Worm (Caenorhabditis elegans): Measurements from ENCODE around the gene Y56A3A.28.
A peak's percentile ranks its signal among the peaks of the same experiment; 100 is the strongest.

Y56A3A.28 gene

ce11 chrIII:11917090-11917489 lies 54.1 kb downstream of the Y56A3A.28 start:
- TF ChIP-seq sdz-38 (tag; optimal IDR thresholded peaks at IDR 0.05) = no peak
- TF ChIP-seq Y67H2A.10 (GFP tag; conservative IDR thresholded peaks at IDR 0.05) = no peak
- TF ChIP-seq egl-44 (GFP tag; IDR thresholded peaks at IDR 0.05) = no peak
- TF ChIP-seq unc-62 (GFP tag; optimal IDR thresholded peaks at IDR 0.05) = no peak

DNA sequence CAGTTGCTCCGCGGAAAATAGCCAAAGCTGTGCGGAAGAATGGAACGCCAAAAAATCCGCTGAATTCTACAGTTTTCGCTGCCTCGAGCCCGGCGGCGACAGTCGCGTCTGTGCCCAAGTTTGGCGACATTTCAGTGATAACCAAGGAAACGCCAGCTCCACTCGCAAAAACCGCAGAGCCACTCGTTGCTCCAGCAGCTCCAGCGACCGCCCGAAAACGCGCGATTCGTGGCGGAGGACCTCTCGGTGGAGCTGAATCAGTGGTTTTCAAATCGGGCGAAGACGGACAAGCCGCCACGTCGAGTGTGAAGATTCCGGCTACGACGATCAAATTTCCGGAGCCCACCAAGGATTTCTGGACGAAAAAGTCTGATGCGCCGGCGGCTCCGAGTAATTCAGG lies 54.9 kb downstream of the Y56A3A.28 start:
- peak; percentile 79 for TF ChIP-seq zfh-2 (GFP tag; conservative IDR thresholded peaks at IDR 0.05)
- no peak for TF ChIP-seq hlh-26 (GFP tag; conservative IDR thresholded peaks at IDR 0.05)
- TF ChIP-seq egrh-3 (GFP tag; IDR thresholded peaks at IDR 0.05) = peak; percentile 69; the same call in 1 of the 2 replicates
- TF ChIP-seq dox-1 (GFP tag; IDR thresholded peaks at IDR 0.05) = peak; percentile 12; the same call in 1 of the 2 replicates

ce11 chrIII:11915666-11916065 lies 55.5 kb downstream of the Y56A3A.28 start, which contains the start of the genes ndab-1 and npp-16:
Gene ndab-1 (minus strand): TSS chrIII:11915712.
Gene npp-16 (plus strand): TSS chrIII:11915928.
- peak in 1 of 2 experiments; percentile 17 for TF ChIP-seq let-607 (tag; optimal IDR thresholded peaks at IDR 0.05)
- TF ChIP-seq F33H1.4 (GFP tag; IDR thresholded peaks at IDR 0.05) = peak; percentile 40; the same call in 1 of the 2 replicates
- no peak for TF ChIP-seq cebp-1 (GFP tag; IDR thresholded peaks at IDR 0.05)
- peak; percentile 34 for TF ChIP-seq cebp-1 (tag; optimal IDR thresholded peaks at IDR 0.05)
- TF ChIP-seq C06A6.2 (GFP tag; conservative IDR thresholded peaks at IDR 0.05) = no peak
- TF ChIP-seq madf-6 (GFP tag; IDR thresholded peaks at IDR 0.05) = peak; percentile 48; the same call in 1 of the 2 replicates
- no peak for TF ChIP-seq bed-1 (GFP tag; IDR thresholded peaks at IDR 0.05)
- peak; percentile 2 for TF ChIP-seq attf-5 (GFP tag; optimal IDR thresholded peaks at IDR 0.05)
- TF ChIP-seq snpc-3.4 (tag; optimal IDR thresholded peaks at IDR 0.05) = peak; percentile 6
- TF ChIP-seq somi-1 (GFP tag; optimal IDR thresholded peaks at IDR 0.05) = no peak
- TF ChIP-seq hmg-1.2 (GFP tag; IDR thresholded peaks at IDR 0.05) = 0 out of 2 replicates have a peak, but pooled peaks have one; percentile 3
- TF ChIP-seq K12H6.12 (tag; optimal IDR thresholded peaks at IDR 0.05) = no peak
- TF ChIP-seq lin-54 (GFP tag; optimal IDR thresholded peaks at IDR 0.05) = peak; percentile 45

- TF ChIP-seq B0035.1 (tag; optimal IDR thresholded peaks at IDR 0.05) = no peak
- TF ChIP-seq ceh-40 (GFP tag; IDR thresholded peaks at IDR 0.05) = no peak
Measured at ce11 chrIII:11914220-11914619, 57.0 kb downstream of the Y56A3A.28 start, which contains the start of gene Y56A3A.16. Gene Y56A3A.16 (minus strand): TSS chrIII:11914320.

Data from whole organism, young adult.